Worm (Caenorhabditis elegans) whole organism, L1 larva: ENCODE data around the gene xbx-9.

Experiments used
- F16B12.6 ChIP-seq: fragments of 150-350 bp; optimal IDR thresholded peaks from 2 replicates; lab custom pipeline; 2014; ENCODE audit warnings: missing biosample characterization, missing genetic modification characterization
- ama-1 ChIP-seq: fragments of 150-350 bp; optimal IDR thresholded peaks from 2 replicates; lab custom pipeline; 2014
- fkh-8 ChIP-seq: sonication (generic microtip); optimal IDR thresholded peaks from 2 replicates; lab custom pipeline; 2016; ENCODE audit warnings: mild to moderate bottlenecking, missing genetic modification characterization, missing compliant biosample characterization
- lsy-2 ChIP-seq, 2 experiments: fragments of 150-350 bp; optimal IDR thresholded peaks; 2 replicates each; lab custom pipeline; 2014; ENCODE audit warnings: missing biosample characterization in 2 of 2, missing genetic modification characterization in 2 of 2
- nhr-12 ChIP-seq: sonication (generic microtip); optimal IDR thresholded peaks from 2 replicates; lab custom pipeline; 2017; ENCODE audit warnings: missing biosample characterization, missing genetic modification characterization
- nhr-76 ChIP-seq: sonication (generic microtip); optimal IDR thresholded peaks from 2 replicates; lab custom pipeline; 2017; ENCODE audit warnings: missing biosample characterization, missing genetic modification characterization
- nhr-85 ChIP-seq: sonication (generic microtip); peaks from one replicate; lab custom pipeline; 2016; ENCODE audit warnings: missing genetic modification characterization, inconsistent platforms, missing compliant biosample characterization
- pag-3 ChIP-seq: sonication (generic microtip); optimal IDR thresholded peaks from 2 replicates; lab custom pipeline; 2017; ENCODE audit warnings: missing genetic modification characterization, mild to moderate bottlenecking, missing compliant biosample characterization, antibody characterized with exemption, borderline replicate concordance; ENCODE audit not compliant: insufficient read depth
- snpc-4 ChIP-seq: fragments of 150-350 bp; optimal IDR thresholded peaks from 2 replicates; lab custom pipeline; 2014; ENCODE audit warnings: missing biosample characterization, missing genetic modification characterization
- tlp-1 ChIP-seq: fragments of 150-350 bp; optimal IDR thresholded peaks from 2 replicates; lab custom pipeline; 2014; ENCODE audit warnings: missing biosample characterization, missing genetic modification characterization

ce11 chrV:12768946-12769345, 34.9 kb downstream of the xbx-9 start, which contains the start of gene srt-43:
- TF ChIP-seq ama-1 (lab: Kevin White, UChicago): no peak
- TF ChIP-seq F16B12.6: no peak
- no peak for TF ChIP-seq lsy-2 (tag; optimal IDR thresholded peaks at IDR 0.05; lab: Kevin White, UChicago)
- no peak for TF ChIP-seq tlp-1
- no peak for TF ChIP-seq pag-3 (tag; lab: Kevin White, UChicago)
- no peak for TF ChIP-seq nhr-12 (tag; lab: Kevin White, UChicago)
- no peak for TF ChIP-seq fkh-8 (tag; lab: Kevin White, UChicago)
- no peak for TF ChIP-seq nhr-85 (tag; lab: Kevin White, UChicago)
- TF ChIP-seq nhr-76: no peak
- no peak for TF ChIP-seq snpc-4 (tag; lab: Kevin White, UChicago)
